Fruit fly (Drosophila melanogaster): ENCODE measurements around the gene olf413.

olf413 gene

dm6 chr3L:22267248-22267957, 131.5 kb downstream of the olf413 start, which contains the start of gene Csp (continued):
- TF ChIP-seq ash1 (GFP tag; optimal IDR thresholded peaks at IDR 0.05): no peak
- TF ChIP-seq CG7987 (GFP tag; optimal IDR thresholded peaks at IDR 0.05): peak; percentile 31
- TF ChIP-seq Dip3 (GFP tag; optimal IDR thresholded peaks at IDR 0.05): no peak
- TF ChIP-seq CG2120 (GFP tag; optimal IDR thresholded peaks at IDR 0.05): peak; percentile 24
- no peak for TF ChIP-seq hb (GFP tag; IDR thresholded peaks at IDR 0.05; ENCODE audit: partially characterized antibody)
- no peak for TF ChIP-seq CG7928 (GFP tag; optimal IDR thresholded peaks at IDR 0.05)
- no peak for TF ChIP-seq CG15601 (tag; optimal IDR thresholded peaks at IDR 0.05)
- no peak for TF ChIP-seq CG32772 (GFP tag; IDR thresholded peaks at IDR 0.05)
- peak; percentile 21 for TF ChIP-seq Kr (GFP tag; optimal IDR thresholded peaks at IDR 0.05)
- peak; percentile 18 for TF ChIP-seq pfk (GFP tag; optimal IDR thresholded peaks at IDR 0.05)
- peak; percentile 62 for TF ChIP-seq bbx (GFP tag; IDR thresholded peaks at IDR 0.05; ENCODE audit: partially characterized antibody)
- no peak for TF ChIP-seq zfh1 (GFP tag; IDR thresholded peaks at IDR 0.05)
- TF ChIP-seq CG14710 (tag; optimal IDR thresholded peaks at IDR 0.05): peak; percentile 69
- peak; percentile 72 for TF ChIP-seq BEAF-32 (GFP tag; optimal IDR thresholded peaks at IDR 0.05)
- TF ChIP-seq CG13894 (tag; optimal IDR thresholded peaks at IDR 0.05): peak; percentile 71
- peak; percentile 86 for TF ChIP-seq pros (GFP tag; optimal IDR thresholded peaks at IDR 0.05)
- peak; percentile 48; the same call in 1 of the 2 replicates for TF ChIP-seq ato (GFP tag; IDR thresholded peaks at IDR 0.05; ENCODE audit: partially characterized antibody)
- TF ChIP-seq stwl (tag; optimal IDR thresholded peaks at IDR 0.05): peak; percentile 62
- TF ChIP-seq CG17328 (GFP tag; IDR thresholded peaks at IDR 0.05): peak; percentile 21; the same call in 1 of the 2 replicates
- TF ChIP-seq tup (GFP tag; optimal IDR thresholded peaks at IDR 0.05): no peak
- peak; percentile 96 for TF ChIP-seq MESR4 (GFP tag; optimal IDR thresholded peaks at IDR 0.05)
- TF ChIP-seq Bgb (GFP tag; IDR thresholded peaks at IDR 0.05; ENCODE audit: partially characterized antibody): peak; percentile 57; the same call in 1 of the 2 replicates
- TF ChIP-seq CG33213 (GFP tag; optimal IDR thresholded peaks at IDR 0.05): peak; percentile 6
- TF ChIP-seq CG3726 (GFP tag; IDR thresholded peaks at IDR 0.05): no peak
- no peak for TF ChIP-seq fu2 (GFP tag; optimal IDR thresholded peaks at IDR 0.05)
- TF ChIP-seq otp (GFP tag; IDR thresholded peaks at IDR 0.05): 0 out of 3 replicates have a peak, but pooled peaks have one; percentile 41
- no peak; the same call in 2 of the 3 replicates for TF ChIP-seq vnd (GFP tag; IDR thresholded peaks at IDR 0.05; ENCODE audit: partially characterized antibody)
- TF ChIP-seq cwo (GFP tag; optimal IDR thresholded peaks at IDR 0.05): no peak
- TF ChIP-seq HLH4C (GFP tag; IDR thresholded peaks at IDR 0.05; ENCODE audit: partially characterized antibody): peak; percentile 46; the same call in 1 of the 3 replicates
- TF ChIP-seq sob (GFP tag; IDR thresholded peaks at IDR 0.05): no peak
- TF ChIP-seq CG14014 (GFP tag; IDR thresholded peaks at IDR 0.05): peak; percentile 46; the same call in 1 of the 2 replicates
- TF ChIP-seq dati (GFP tag; IDR thresholded peaks at IDR 0.05): no peak
- TF ChIP-seq CrebB (tag; optimal IDR thresholded peaks at IDR 0.05): peak; percentile 26
- TF ChIP-seq CG34224 (GFP tag; IDR thresholded peaks at IDR 0.05; ENCODE audit: partially characterized antibody): peak; percentile 56; the same call in 2 of the 3 replicates
- no peak for TF ChIP-seq peb (GFP tag; IDR thresholded peaks at IDR 0.05)
- no peak for TF ChIP-seq tap (tag; optimal IDR thresholded peaks at IDR 0.05)
- TF ChIP-seq CG14860 (GFP tag; IDR thresholded peaks at IDR 0.05; ENCODE audit: partially characterized antibody): peak; percentile 31; the same call in 1 of the 3 replicates
- peak; percentile 45; the same call in 1 of the 2 replicates for TF ChIP-seq CG32532 (GFP tag; IDR thresholded peaks at IDR 0.05)
- TF ChIP-seq Bdp1 (GFP tag; optimal IDR thresholded peaks at IDR 0.05): no peak
- no peak for TF ChIP-seq Spps (tag; optimal IDR thresholded peaks at IDR 0.05)
- TF ChIP-seq scrt (GFP tag; optimal IDR thresholded peaks at IDR 0.05): peak; percentile 1
- TF ChIP-seq CG12744 (GFP tag; optimal IDR thresholded peaks at IDR 0.05): no peak
- TF ChIP-seq toy (GFP tag; IDR thresholded peaks at IDR 0.05): no peak
- TF ChIP-seq ftz-f1 (GFP tag; optimal IDR thresholded peaks at IDR 0.05): no peak
- no peak for TF ChIP-seq Mrtf (GFP tag; IDR thresholded peaks at IDR 0.05)
- TF ChIP-seq emc (GFP tag; optimal IDR thresholded peaks at IDR 0.05): no peak
- no peak for TF ChIP-seq CG16815 (GFP tag; optimal IDR thresholded peaks at IDR 0.05)
- TF ChIP-seq CG6813 (GFP tag; optimal IDR thresholded peaks at IDR 0.05): no peak
